Worm (Caenorhabditis elegans): ENCODE data around the gene mam-4.

mam-4 gene

ce11 chrV:11228653-11229173 lies 19.2 kb upstream of the mam-4 start, which contains the start of gene pqn-70 (continued):
- peak; percentile 81 for TF ChIP-seq arid-1 (GFP tag; conservative IDR thresholded peaks at IDR 0.05)
- peak in 1 of 2 experiments; percentile 2 for TF ChIP-seq unc-62 (GFP tag; optimal IDR thresholded peaks at IDR 0.05 in 1 of 2)
- TF ChIP-seq unc-62 (tag; optimal IDR thresholded peaks at IDR 0.05), result no peak
- TF ChIP-seq mdt-29 (GFP tag; IDR thresholded peaks at IDR 0.05), result no peak
- TF ChIP-seq nhr-6 (tag; optimal IDR thresholded peaks at IDR 0.05), result peak; percentile 76
- TF ChIP-seq hif-1 (tag; optimal IDR thresholded peaks at IDR 0.05), result peak in 1 of 2 experiments; percentile 81
- no peak for TF ChIP-seq daf-8 (GFP tag; IDR thresholded peaks at IDR 0.05)
- no peak for TF ChIP-seq cey-2 (tag; optimal IDR thresholded peaks at IDR 0.05; ENCODE audit: borderline replicate concordance, insufficient read depth)
- TF ChIP-seq Y105C5A.15 (GFP tag; IDR thresholded peaks at IDR 0.05), result no peak
- TF ChIP-seq lin-13 (GFP tag; optimal IDR thresholded peaks at IDR 0.05), result peak; percentile 75
- TF ChIP-seq set-16 (GFP tag; IDR thresholded peaks at IDR 0.05), result no peak
- no peak for TF ChIP-seq F10B5.3 (tag; optimal IDR thresholded peaks at IDR 0.05)
- TF ChIP-seq daf-19 (GFP tag; conservative IDR thresholded peaks at IDR 0.05), result no peak
- TF ChIP-seq duxl-1 (tag; optimal IDR thresholded peaks at IDR 0.05; ENCODE audit: poor library complexity), result peak; percentile 53
- TF ChIP-seq ctbp-1 (GFP tag; IDR thresholded peaks at IDR 0.05), result peak; percentile 59; the same call in 1 of the 2 replicates
- TF ChIP-seq lin-38 (GFP tag; IDR thresholded peaks at IDR 0.05), result no peak; the same call in 1 of the 2 replicates
- TF ChIP-seq mdl-1 (tag; optimal IDR thresholded peaks at IDR 0.05), result peak; percentile 16 to 73
- no peak for TF ChIP-seq nhr-111 (GFP tag; optimal IDR thresholded peaks at IDR 0.05)
- no peak for TF ChIP-seq lin-1 (GFP tag; IDR thresholded peaks at IDR 0.05)
- no peak for TF ChIP-seq dmd-8 (GFP tag; IDR thresholded peaks at IDR 0.05)
- no peak for TF ChIP-seq ceh-32 (tag; optimal IDR thresholded peaks at IDR 0.05; ENCODE audit: poor library complexity)
- peak; percentile 76 for TF ChIP-seq dmd-6 (GFP tag; IDR thresholded peaks at IDR 0.05)
- TF ChIP-seq saeg-2 (GFP tag; IDR thresholded peaks at IDR 0.05), result no peak
- TF ChIP-seq lsy-2 (tag; optimal IDR thresholded peaks at IDR 0.05), result peak; percentile 71 to 91
- peak; percentile 44; the same call in 1 of the 2 replicates for TF ChIP-seq pha-4 (GFP tag; IDR thresholded peaks at IDR 0.05)
- TF ChIP-seq pha-4 (tag; optimal IDR thresholded peaks at IDR 0.05), result no peak
- TF ChIP-seq ceh-20 (GFP tag; IDR thresholded peaks at IDR 0.05), result peak; percentile 55; the same call in 1 of the 2 replicates
- no peak for TF ChIP-seq sdz-12 (GFP tag; optimal IDR thresholded peaks at IDR 0.05)
- peak; percentile 74 for TF ChIP-seq ama-1 (optimal IDR thresholded peaks at IDR 0.05)
- no peak for TF ChIP-seq attf-4 (tag; optimal IDR thresholded peaks at IDR 0.05)
- no peak for TF ChIP-seq mxl-2 (GFP tag; conservative IDR thresholded peaks at IDR 0.05)
- TF ChIP-seq lir-3 (tag; optimal IDR thresholded peaks at IDR 0.05), result no peak
- no peak for TF ChIP-seq nhr-237 (tag; optimal IDR thresholded peaks at IDR 0.05)
- peak; percentile 72 for TF ChIP-seq fkh-10 (GFP tag; optimal IDR thresholded peaks at IDR 0.05)
- TF ChIP-seq snpc-1.2 (GFP tag; IDR thresholded peaks at IDR 0.05), result no peak
- peak; percentile 39 for TF ChIP-seq ztf-7 (tag; optimal IDR thresholded peaks at IDR 0.05)
- no peak for TF ChIP-seq F49E8.2 (tag; optimal IDR thresholded peaks at IDR 0.05; ENCODE audit: borderline replicate concordance)
- TF ChIP-seq Y48G9A.11 (GFP tag; IDR thresholded peaks at IDR 0.05), result no peak
- peak; percentile 35 for TF ChIP-seq ces-1 (GFP tag; optimal IDR thresholded peaks at IDR 0.05)
- no peak for TF ChIP-seq madf-9 (GFP tag; conservative IDR thresholded peaks at IDR 0.05)
- TF ChIP-seq dpl-1 (GFP tag; optimal IDR thresholded peaks at IDR 0.05), result peak; percentile 76
- no peak for TF ChIP-seq R02D3.7 (tag; optimal IDR thresholded peaks at IDR 0.05)
- TF ChIP-seq skn-1 (tag; optimal IDR thresholded peaks at IDR 0.05), result no peak
- peak; percentile 1 for TF ChIP-seq mxl-3 (GFP tag; optimal IDR thresholded peaks at IDR 0.05)
- peak; percentile 92 for TF ChIP-seq hlh-11 (tag; optimal IDR thresholded peaks at IDR 0.05)
- TF ChIP-seq ceh-82 (tag; optimal IDR thresholded peaks at IDR 0.05), result no peak
- peak; percentile 71; the same call in 1 of the 2 replicates for TF ChIP-seq T26A8.4 (GFP tag; IDR thresholded peaks at IDR 0.05)
- no peak for TF ChIP-seq ZK546.5 (tag; optimal IDR thresholded peaks at IDR 0.05)
- TF ChIP-seq nhr-10 (tag; optimal IDR thresholded peaks at IDR 0.05), result no peak
- peak; percentile 92 for TF ChIP-seq dve-1 (tag; optimal IDR thresholded peaks at IDR 0.05; ENCODE audit: insufficient read depth)
